ENCODE assay signal across 1 fruit fly cellular context in genomic region chr3R:26106595-26107152, dm6.
TF ChIP-seq lines count a peak whose summit lies in the region.

Cipc (plus strand) TSS chr3R:26106868.

TF ChIP-seq in whole organism, embryonic, 481 proteins besides CTCF, POLR2A, EP300 and RAD21 (continued from another document and continues in another):
- TF ChIP-seq ftz-f1 (GFP tag; optimal IDR thresholded peaks at IDR 0.05; lab: Kevin White, UChicago) (peak; percentile 64), Gsc (GFP tag; IDR thresholded peaks at IDR 0.05; lab: Robert Waterston, UW) (no peak), sc (optimal IDR thresholded peaks at IDR 0.05; lab: Kevin White, UChicago) (no peak), sc (GFP tag; optimal IDR thresholded peaks at IDR 0.05; lab: Kevin White, UChicago) (peak; percentile 36), CG6254 (GFP tag; optimal IDR thresholded peaks at IDR 0.05; lab: Kevin White, UChicago) (peak; percentile 17), emc (GFP tag; optimal IDR thresholded peaks at IDR 0.05; lab: Kevin White, UChicago) (no peak), ase (GFP tag; IDR thresholded peaks at IDR 0.05; lab: Robert Waterston, UW) (peak; percentile 50; the same call in 1 of the 3 replicates), CG17186 (GFP tag; optimal IDR thresholded peaks at IDR 0.05; lab: Kevin White, UChicago) (no peak), ATbp (GFP tag; optimal IDR thresholded peaks at IDR 0.05; lab: Kevin White, UChicago) (peak; percentile 48), amos (GFP tag; IDR thresholded peaks at IDR 0.05; lab: Robert Waterston, UW; ENCODE audit: partially characterized antibody) (peak; percentile 42; the same call in 1 of the 2 replicates), CG18011 (GFP tag; optimal IDR thresholded peaks at IDR 0.05; lab: Kevin White, UChicago) (peak; percentile 5), corto (GFP tag; optimal IDR thresholded peaks at IDR 0.05; lab: Kevin White, UChicago) (no peak), CG7963 (GFP tag; IDR thresholded peaks at IDR 0.05; lab: Robert Waterston, UW; ENCODE audit: partially characterized antibody) (no peak), Dek (tag; optimal IDR thresholded peaks at IDR 0.05; lab: Kevin White, UChicago) (peak; percentile 83), mirr (GFP tag; optimal IDR thresholded peaks at IDR 0.05; lab: Kevin White, UChicago) (peak; percentile 69), Scr (GFP tag; IDR thresholded peaks at IDR 0.05; lab: Robert Waterston, UW; ENCODE audit: partially characterized antibody) (no peak), CG8089 (GFP tag; optimal IDR thresholded peaks at IDR 0.05; lab: Kevin White, UChicago) (no peak), MBD-R2 (GFP tag; IDR thresholded peaks at IDR 0.05; lab: Robert Waterston, UW) (peak; percentile 17; the same call in 1 of the 2 replicates), Mes4 (GFP tag; optimal IDR thresholded peaks at IDR 0.05; lab: Kevin White, UChicago) (no peak), Atf-2 (GFP tag; optimal IDR thresholded peaks at IDR 0.05; lab: Kevin White, UChicago) (no peak), CG43689 (GFP tag; IDR thresholded peaks at IDR 0.05; lab: Robert Waterston, UW) (peak; percentile 45; the same call in 1 of the 2 replicates), CG33213 (GFP tag; optimal IDR thresholded peaks at IDR 0.05; lab: Kevin White, UChicago) (peak; percentile 32), bbx (GFP tag; IDR thresholded peaks at IDR 0.05; lab: Robert Waterston, UW; ENCODE audit: partially characterized antibody) (peak; percentile 35; the same call in 1 of the 2 replicates), stc (GFP tag; IDR thresholded peaks at IDR 0.05; lab: Robert Waterston, UW) (peak; percentile 66), crol (GFP tag; IDR thresholded peaks at IDR 0.05; lab: Robert Waterston, UW) (no peak), Meics (GFP tag; optimal IDR thresholded peaks at IDR 0.05; lab: Kevin White, UChicago) (peak; percentile 90), CG9797 (GFP tag; optimal IDR thresholded peaks at IDR 0.05; lab: Kevin White, UChicago) (no peak), hth (optimal IDR thresholded peaks at IDR 0.05; lab: Kevin White, UChicago) (no peak), h (optimal IDR thresholded peaks at IDR 0.05; lab: Kevin White, UChicago) (no peak), CG32772 (GFP tag; IDR thresholded peaks at IDR 0.05; lab: Robert Waterston, UW) (peak; percentile 63; the same call in 1 of the 2 replicates), grn (GFP tag; optimal IDR thresholded peaks at IDR 0.05; lab: Kevin White, UChicago) (no peak), CG33557 (GFP tag; optimal IDR thresholded peaks at IDR 0.05; lab: Kevin White, UChicago) (no peak), CG11247 (GFP tag; IDR thresholded peaks at IDR 0.05; lab: Robert Waterston, UW) (peak; percentile 61), Fer3 (tag; optimal IDR thresholded peaks at IDR 0.05; lab: Kevin White, UChicago) (peak; percentile 75), bcd (GFP tag; optimal IDR thresholded peaks at IDR 0.05; lab: Kevin White, UChicago) (peak; percentile 72), CG6813 (GFP tag; optimal IDR thresholded peaks at IDR 0.05; lab: Kevin White, UChicago) (peak; percentile 72), CG10543 (GFP tag; optimal IDR thresholded peaks at IDR 0.05; lab: Kevin White, UChicago) (peak; percentile 94), zen (tag; optimal IDR thresholded peaks at IDR 0.05; lab: Kevin White, UChicago) (no peak), Myb (GFP tag; optimal IDR thresholded peaks at IDR 0.05; lab: Kevin White, UChicago) (no peak), Nf-YC (tag; optimal IDR thresholded peaks at IDR 0.05; lab: Kevin White, UChicago) (peak; percentile 79), CG31365 (tag; optimal IDR thresholded peaks at IDR 0.05; lab: Kevin White, UChicago) (peak; percentile 27), lab (GFP tag; optimal IDR thresholded peaks at IDR 0.05; lab: Kevin White, UChicago) (peak; percentile 88), CG10267 (tag; optimal IDR thresholded peaks at IDR 0.05; lab: Kevin White, UChicago) (peak; percentile 63), esg (GFP tag; conservative IDR thresholded peaks at IDR 0.05; lab: Robert Waterston, UW) (no peak; the same call in 1 of the 2 replicates), cwo (GFP tag; optimal IDR thresholded peaks at IDR 0.05; lab: Kevin White, UChicago) (peak; percentile 95), D (optimal IDR thresholded peaks at IDR 0.05; lab: Kevin White, UChicago) (no peak), D (GFP tag; optimal IDR thresholded peaks at IDR 0.05; lab: Kevin White, UChicago) (peak; percentile 17), HLH4C (GFP tag; IDR thresholded peaks at IDR 0.05; lab: Robert Waterston, UW; ENCODE audit: partially characterized antibody) (no peak; the same call in 2 of the 3 replicates), gt (GFP tag; IDR thresholded peaks at IDR 0.05; lab: Robert Waterston, UW) (no peak), Optix (GFP tag; IDR thresholded peaks at IDR 0.05; lab: Robert Waterston, UW) (no peak; the same call in 2 of the 3 replicates), CG7271 (tag; optimal IDR thresholded peaks at IDR 0.05; lab: Kevin White, UChicago) (peak; percentile 10), dysf (GFP tag; IDR thresholded peaks at IDR 0.05; lab: Robert Waterston, UW) (peak; percentile 96), Ravus (GFP tag; IDR thresholded peaks at IDR 0.05; lab: Robert Waterston, UW) (peak; percentile 42), Hr39 (optimal IDR thresholded peaks at IDR 0.05; lab: Kevin White, UChicago) (no peak), CG10979 (tag; optimal IDR thresholded peaks at IDR 0.05; lab: Kevin White, UChicago) (peak; percentile 66), Hr78 (GFP tag; optimal IDR thresholded peaks at IDR 0.05; lab: Kevin White, UChicago) (no peak), CG13894 (tag; optimal IDR thresholded peaks at IDR 0.05; lab: Kevin White, UChicago) (peak; percentile 90), oc (tag; optimal IDR thresholded peaks at IDR 0.05; lab: Kevin White, UChicago) (peak; percentile 55), CG16863 (GFP tag; optimal IDR thresholded peaks at IDR 0.05; lab: Kevin White, UChicago) (peak; percentile 7), pfk (GFP tag; optimal IDR thresholded peaks at IDR 0.05; lab: Kevin White, UChicago) (peak; percentile 11), trh (GFP tag; optimal IDR thresholded peaks at IDR 0.05; lab: Kevin White, UChicago) (no peak), CG17802 (tag; optimal IDR thresholded peaks at IDR 0.05; lab: Kevin White, UChicago) (no peak), NFAT (GFP tag; IDR thresholded peaks at IDR 0.05; lab: Robert Waterston, UW) (peak; percentile 61), CG12942 (GFP tag; optimal IDR thresholded peaks at IDR 0.05; lab: Kevin White, UChicago) (no peak), CG6791 (GFP tag; IDR thresholded peaks at IDR 0.05; lab: Robert Waterston, UW; ENCODE audit: partially characterized antibody) (no peak), HLHmδ (GFP tag; optimal IDR thresholded peaks at IDR 0.05; lab: Kevin White, UChicago) (no peak), CG6272 (GFP tag; IDR thresholded peaks at IDR 0.05; lab: Robert Waterston, UW) (peak; percentile 45; the same call in 1 of the 2 replicates), CG7928 (GFP tag; optimal IDR thresholded peaks at IDR 0.05; lab: Kevin White, UChicago) (no peak), Tbp (GFP tag; optimal IDR thresholded peaks at IDR 0.05; lab: Kevin White, UChicago) (no peak), zfh2 (GFP tag; optimal IDR thresholded peaks at IDR 0.05; lab: Kevin White, UChicago) (peak; percentile 14), tgo (GFP tag; IDR thresholded peaks at IDR 0.05; lab: Robert Waterston, UW) (peak; percentile 85), al (GFP tag; IDR thresholded peaks at IDR 0.05; lab: Robert Waterston, UW) (peak; percentile 66), Fer1 (GFP tag; optimal IDR thresholded peaks at IDR 0.05; lab: Kevin White, UChicago) (peak; percentile 93), twi (tag; optimal IDR thresholded peaks at IDR 0.05; lab: Kevin White, UChicago) (peak; percentile 36), CG5245 (GFP tag; optimal IDR thresholded peaks at IDR 0.05; lab: Kevin White, UChicago) (peak; percentile 66), Max (GFP tag; optimal IDR thresholded peaks at IDR 0.05; lab: Kevin White, UChicago) (peak; percentile 74), CG8478 (optimal IDR thresholded peaks at IDR 0.05; lab: Kevin White, UChicago) (no peak), CG18619 (GFP tag; optimal IDR thresholded peaks at IDR 0.05; lab: Kevin White, UChicago) (peak; percentile 79), pho (GFP tag; optimal IDR thresholded peaks at IDR 0.05; lab: Kevin White, UChicago) (no peak), Bdp1 (GFP tag; optimal IDR thresholded peaks at IDR 0.05; lab: Kevin White, UChicago) (peak; percentile 15), Opbp (GFP tag; IDR thresholded peaks at IDR 0.05; lab: Robert Waterston, UW; ENCODE audit: partially characterized antibody) (no peak), CG15601 (tag; optimal IDR thresholded peaks at IDR 0.05; lab: Kevin White, UChicago) (peak; percentile 27), tio (GFP tag; optimal IDR thresholded peaks at IDR 0.05; lab: Kevin White, UChicago) (no peak), insv (GFP tag; optimal IDR thresholded peaks at IDR 0.05; lab: Kevin White, UChicago) (peak in 1 of 2 experiments; percentile 38), lov (optimal IDR thresholded peaks at IDR 0.05; lab: Kevin White, UChicago) (no peak), lov (GFP tag; IDR thresholded peaks at IDR 0.05; lab: Robert Waterston, UW) (peak; percentile 21; the same call in 1 of the 3 replicates), exex (tag; optimal IDR thresholded peaks at IDR 0.05; lab: Kevin White, UChicago) (peak; percentile 62), CG14965 (GFP tag; optimal IDR thresholded peaks at IDR 0.05; lab: Kevin White, UChicago; ENCODE audit: borderline replicate concordance) (no peak), ERR (GFP tag; optimal IDR thresholded peaks at IDR 0.05; lab: Kevin White, UChicago) (no peak), CG9876 (GFP tag; optimal IDR thresholded peaks at IDR 0.05; lab: Kevin White, UChicago) (no peak), ap (GFP tag; IDR thresholded peaks at IDR 0.05; lab: Robert Waterston, UW) (peak; percentile 48), Antp (GFP tag; optimal IDR thresholded peaks at IDR 0.05; lab: Kevin White, UChicago) (no peak), Poxn (GFP tag; IDR thresholded peaks at IDR 0.05; lab: Robert Waterston, UW) (no peak), chm (GFP tag; IDR thresholded peaks at IDR 0.05; lab: Robert Waterston, UW) (no peak; the same call in 1 of the 2 replicates), CrebB (tag; optimal IDR thresholded peaks at IDR 0.05; lab: Kevin White, UChicago) (no peak), CG8944 (GFP tag; optimal IDR thresholded peaks at IDR 0.05; lab: Kevin White, UChicago) (peak; percentile 18), E2f2 (GFP tag; IDR thresholded peaks at IDR 0.05; lab: Robert Waterston, UW) (peak; percentile 47), Gug (GFP tag; IDR thresholded peaks at IDR 0.05; lab: Robert Waterston, UW) (peak; percentile 41; the same call in 1 of the 4 replicates), Dbx (GFP tag; IDR thresholded peaks at IDR 0.05; lab: Robert Waterston, UW) (peak; percentile 91), CG11695 (GFP tag; IDR thresholded peaks at IDR 0.05; lab: Robert Waterston, UW) (peak; percentile 84), GATAe (GFP tag; conservative IDR thresholded peaks at IDR 0.05; lab: Robert Waterston, UW) (peak; percentile 54; the same call in 1 of the 2 replicates), ems (GFP tag; optimal IDR thresholded peaks at IDR 0.05; lab: Kevin White, UChicago) (no peak), CG17829 (tag; optimal IDR thresholded peaks at IDR 0.05; lab: Kevin White, UChicago) (peak; percentile 74), gsb-n (tag; optimal IDR thresholded peaks at IDR 0.05; lab: Kevin White, UChicago) (peak; percentile 41), CG34224 (GFP tag; IDR thresholded peaks at IDR 0.05; lab: Robert Waterston, UW; ENCODE audit: partially characterized antibody) (no peak), CG5180 (GFP tag; optimal IDR thresholded peaks at IDR 0.05; lab: Kevin White, UChicago) (peak; percentile 37), gsb (GFP tag; IDR thresholded peaks at IDR 0.05; lab: Robert Waterston, UW) (peak; percentile 80), tx (GFP tag; optimal IDR thresholded peaks at IDR 0.05; lab: Kevin White, UChicago) (no peak), NC2α (GFP tag; optimal IDR thresholded peaks at IDR 0.05; lab: Kevin White, UChicago) (no peak), lbe (GFP tag; optimal IDR thresholded peaks at IDR 0.05; lab: Kevin White, UChicago) (peak; percentile 63), Dref (GFP tag; IDR thresholded peaks at IDR 0.05; lab: Robert Waterston, UW) (0 out of 2 replicates have a peak, but pooled peaks have one; percentile 34), sug (tag; optimal IDR thresholded peaks at IDR 0.05; lab: Kevin White, UChicago) (peak; percentile 82), ac (GFP tag; optimal IDR thresholded peaks at IDR 0.05; lab: Kevin White, UChicago) (no peak), CG3065 (GFP tag; optimal IDR thresholded peaks at IDR 0.05; lab: Kevin White, UChicago) (no peak), gcm (GFP tag; optimal IDR thresholded peaks at IDR 0.05; lab: Kevin White, UChicago) (peak; percentile 64), CG42726 (GFP tag; IDR thresholded peaks at IDR 0.05; lab: Robert Waterston, UW; ENCODE audit: partially characterized antibody) (peak; percentile 75; the same call in 1 of the 2 replicates), mld (GFP tag; IDR thresholded peaks at IDR 0.05; lab: Robert Waterston, UW; ENCODE audit: partially characterized antibody) (no peak), luna (GFP tag; optimal IDR thresholded peaks at IDR 0.05; lab: Kevin White, UChicago) (no peak), jigr1 (GFP tag; IDR thresholded peaks at IDR 0.05; lab: Robert Waterston, UW) (no peak), vvl (GFP tag; IDR thresholded peaks at IDR 0.05; lab: Robert Waterston, UW) (peak; percentile 83), nmo (GFP tag; optimal IDR thresholded peaks at IDR 0.05; lab: Kevin White, UChicago) (peak; percentile 81), CG4854 (GFP tag; optimal IDR thresholded peaks at IDR 0.05; lab: Kevin White, UChicago) (peak; percentile 38), bsh (GFP tag; optimal IDR thresholded peaks at IDR 0.05; lab: Kevin White, UChicago) (peak in 1 of 2 experiments; percentile 58), sens-2 (GFP tag; IDR thresholded peaks at IDR 0.05; lab: Robert Waterston, UW) (no peak), CG2116 (GFP tag; optimal IDR thresholded peaks at IDR 0.05; lab: Kevin White, UChicago) (peak; percentile 15), NK7.1 (GFP tag; optimal IDR thresholded peaks at IDR 0.05; lab: Kevin White, UChicago) (no peak), CG15696 (tag; optimal IDR thresholded peaks at IDR 0.05; lab: Kevin White, UChicago) (peak; percentile 30), HLH3B (GFP tag; IDR thresholded peaks at IDR 0.05; lab: Robert Waterston, UW) (peak; percentile 66), CG34422 (GFP tag; IDR thresholded peaks at IDR 0.05; lab: Robert Waterston, UW) (peak; percentile 39; the same call in 1 of the 3 replicates), pum (GFP tag; optimal IDR thresholded peaks at IDR 0.05; lab: Kevin White, UChicago) (no peak)
